Worm (Caenorhabditis elegans) whole organism, L2 larva: Measurements from ENCODE around the gene sfxn-1.4.

Experiments used
- C34F6.9 ChIP-seq: fragments of 150-350 bp; optimal IDR thresholded peaks from 2 replicates; lab custom pipeline; 2014; ENCODE audit warnings: missing biosample characterization, missing genetic modification characterization
- F13H6.1 ChIP-seq: sonication (generic microtip); optimal IDR thresholded peaks from 2 replicates; lab custom pipeline; 2016; ENCODE audit warnings: missing genetic modification characterization, missing compliant biosample characterization
- R02D3.7 ChIP-seq: fragments of 150-350 bp; optimal IDR thresholded peaks from 2 replicates; lab custom pipeline; 2014; ENCODE audit warnings: missing biosample characterization, missing genetic modification characterization
- Y55F3AM.14 ChIP-seq: fragments of 200-800 bp; sonication (Bioruptor generic); optimal IDR thresholded peaks from 2 replicates; lab custom pipeline; 2018; ENCODE audit warnings: mild to moderate bottlenecking, missing genetic modification characterization, missing compliant biosample characterization
- ZK546.5 ChIP-seq: sonication (generic microtip); optimal IDR thresholded peaks from 2 replicates; lab custom pipeline; 2017; ENCODE audit warnings: missing biosample characterization, missing genetic modification characterization
- alr-1 ChIP-seq: fragments of 150-350 bp; optimal IDR thresholded peaks from 2 replicates; lab custom pipeline; 2014; ENCODE audit warnings: missing biosample characterization, missing genetic modification characterization
- aly-2 ChIP-seq: fragments of 150-350 bp; optimal IDR thresholded peaks from 2 replicates; lab custom pipeline; 2014; ENCODE audit warnings: missing biosample characterization, missing genetic modification characterization
- ama-1 ChIP-seq: fragments of 150-350 bp; optimal IDR thresholded peaks from 2 replicates; lab custom pipeline; 2018; ENCODE audit warnings: inconsistent platforms
- blmp-1 ChIP-seq: sonication (generic microtip); optimal IDR thresholded peaks from 2 replicates; lab custom pipeline; 2017; ENCODE audit warnings: missing genetic modification characterization, mild to moderate bottlenecking, missing compliant biosample characterization, antibody characterized with exemption, moderate library complexity; ENCODE audit not compliant: insufficient read depth
- ceh-16 ChIP-seq: fragments of 150-350 bp; optimal IDR thresholded peaks from 2 replicates; lab custom pipeline; 2014; ENCODE audit warnings: missing biosample characterization, missing genetic modification characterization
- ceh-82 ChIP-seq: fragments of 150-350 bp; optimal IDR thresholded peaks from 2 replicates; lab custom pipeline; 2014; ENCODE audit warnings: missing biosample characterization, missing genetic modification characterization
- crh-2 ChIP-seq: sonication (generic microtip); optimal IDR thresholded peaks from 2 replicates; lab custom pipeline; 2017; ENCODE audit warnings: missing biosample characterization, missing genetic modification characterization
- dmd-4 ChIP-seq: sonication (generic microtip); optimal IDR thresholded peaks from 2 replicates; lab custom pipeline; 2017; ENCODE audit warnings: missing biosample characterization, missing genetic modification characterization
- egl-27 ChIP-seq: sonication (generic microtip); optimal IDR thresholded peaks from 3 replicates; lab custom pipeline; 2017; ENCODE audit warnings: missing biosample characterization, missing genetic modification reagents, missing genetic modification characterization
- elt-1 ChIP-seq: fragments of 150-350 bp; optimal IDR thresholded peaks from 2 replicates; lab custom pipeline; 2014; ENCODE audit warnings: missing biosample characterization, missing genetic modification characterization
- fos-1 ChIP-seq: fragments of 150-350 bp; optimal IDR thresholded peaks from 2 replicates; lab custom pipeline; 2014; ENCODE audit warnings: missing biosample characterization, missing genetic modification characterization
- gmeb-1 ChIP-seq: fragments of 150-350 bp; optimal IDR thresholded peaks from 2 replicates; lab custom pipeline; 2014; ENCODE audit warnings: missing biosample characterization, missing genetic modification characterization
- lin-11 ChIP-seq: fragments of 150-350 bp; sonication (generic microtip); optimal IDR thresholded peaks from 2 replicates; lab custom pipeline; 2014; ENCODE audit warnings: missing biosample characterization, missing genetic modification characterization, inconsistent platforms, mixed read lengths
- lin-13 ChIP-seq: fragments of 150-350 bp; optimal IDR thresholded peaks from 2 replicates; lab custom pipeline; 2014; ENCODE audit warnings: missing biosample characterization, missing genetic modification reagents, missing genetic modification characterization
- lin-39 ChIP-seq: fragments of 150-350 bp; optimal IDR thresholded peaks from 2 replicates; lab custom pipeline; 2014; ENCODE audit warnings: missing biosample characterization, missing genetic modification reagents, missing genetic modification characterization
- lsy-2 ChIP-seq, 2 experiments: fragments of 150-350 bp in 1 of 2; sonication (generic microtip) in 1 of 2; optimal IDR thresholded peaks; 2 replicates each; lab custom pipeline; 2014 to 2017; ENCODE audit warnings: missing biosample characterization in 2 of 2, missing genetic modification characterization in 2 of 2
- mab-5 ChIP-seq: fragments of 150-350 bp; optimal IDR thresholded peaks from 2 replicates; lab custom pipeline; 2014; ENCODE audit warnings: missing biosample characterization, missing genetic modification characterization
- mbf-1 ChIP-seq: sonication (generic microtip); optimal IDR thresholded peaks from 2 replicates; lab custom pipeline; 2017; ENCODE audit warnings: missing biosample characterization, missing genetic modification characterization
- mdl-1 ChIP-seq, 2 experiments: fragments of 150-350 bp in 1 of 2; sonication (generic microtip) in 1 of 2; optimal IDR thresholded peaks; 2 replicates each; lab custom pipeline; 2017; ENCODE audit warnings: missing biosample characterization in 2 of 2, missing genetic modification characterization in 2 of 2
- nhr-10 ChIP-seq: sonication (generic microtip); optimal IDR thresholded peaks from 2 replicates; lab custom pipeline; 2017; ENCODE audit warnings: missing biosample characterization, missing genetic modification characterization
- nhr-11 ChIP-seq: fragments of 150-350 bp; optimal IDR thresholded peaks from 2 replicates; lab custom pipeline; 2014; ENCODE audit warnings: missing biosample characterization, missing genetic modification characterization
- nhr-12 ChIP-seq: fragments of 150-350 bp; optimal IDR thresholded peaks from 2 replicates; lab custom pipeline; 2014; ENCODE audit warnings: missing biosample characterization, missing genetic modification characterization
- nhr-129 ChIP-seq: fragments of 150-350 bp; optimal IDR thresholded peaks from 2 replicates; lab custom pipeline; 2014; ENCODE audit warnings: missing biosample characterization, missing genetic modification characterization
- nhr-21 ChIP-seq: fragments of 150-350 bp; optimal IDR thresholded peaks from 2 replicates; lab custom pipeline; 2014; ENCODE audit warnings: missing biosample characterization, missing genetic modification characterization
- nhr-23 ChIP-seq: fragments of 150-350 bp; optimal IDR thresholded peaks from 2 replicates; lab custom pipeline; 2014; ENCODE audit warnings: missing biosample characterization, missing genetic modification reagents, missing genetic modification characterization
- nhr-237 ChIP-seq: fragments of 150-350 bp; optimal IDR thresholded peaks from 2 replicates; lab custom pipeline; 2014; ENCODE audit warnings: missing biosample characterization, missing genetic modification characterization
- nhr-25 ChIP-seq: fragments of 150-350 bp; sonication (generic microtip); optimal IDR thresholded peaks from 3 replicates; lab custom pipeline; 2014; ENCODE audit warnings: missing biosample characterization, missing genetic modification characterization
- nhr-6 ChIP-seq: fragments of 150-350 bp; optimal IDR thresholded peaks from 2 replicates; lab custom pipeline; 2014; ENCODE audit warnings: missing biosample characterization, missing genetic modification characterization
- sem-4 ChIP-seq: fragments of 150-350 bp; optimal IDR thresholded peaks from 2 replicates; lab custom pipeline; 2014; ENCODE audit warnings: missing biosample characterization, missing genetic modification reagents, missing genetic modification characterization
- skn-1 ChIP-seq: sonication (generic microtip); optimal IDR thresholded peaks from 2 replicates; lab custom pipeline; 2017; ENCODE audit warnings: missing biosample characterization, missing genetic modification characterization
- sma-3 ChIP-seq: sonication (generic microtip); optimal IDR thresholded peaks from 2 replicates; lab custom pipeline; 2016; ENCODE audit warnings: missing genetic modification reagents, missing genetic modification characterization, missing compliant biosample characterization
- sma-9 ChIP-seq, 2 experiments: fragments of 150-350 bp in 1 of 2; sonication (generic microtip) in 1 of 2; optimal IDR thresholded peaks; 2 replicates each; lab custom pipeline; 2014 to 2016; ENCODE audit warnings: missing genetic modification characterization in 2 of 2, mild to moderate bottlenecking in 1 of 2, missing biosample characterization in 1 of 2, missing compliant biosample characterization in 1 of 2, missing genetic modification reagents in 1 of 2, moderate library complexity in 1 of 2
- snpc-4 ChIP-seq: fragments of 150-350 bp; optimal IDR thresholded peaks from 2 replicates; lab custom pipeline; 2014; ENCODE audit warnings: missing biosample characterization, missing genetic modification characterization
- unc-39 ChIP-seq: fragments of 150-350 bp; optimal IDR thresholded peaks from 2 replicates; lab custom pipeline; 2014; ENCODE audit warnings: missing biosample characterization, missing genetic modification characterization
- unc-55 ChIP-seq: fragments of 150-350 bp; sonication (generic microtip); optimal IDR thresholded peaks from 3 replicates; lab custom pipeline; 2014; ENCODE audit warnings: missing biosample characterization, missing genetic modification reagents, missing genetic modification characterization
- unc-62 ChIP-seq: fragments of 150-350 bp; optimal IDR thresholded peaks from 2 replicates; lab custom pipeline; 2014; ENCODE audit warnings: missing biosample characterization, missing genetic modification reagents, missing genetic modification characterization
- zag-1 ChIP-seq: fragments of 150-350 bp; optimal IDR thresholded peaks from 2 replicates; lab custom pipeline; 2014; ENCODE audit warnings: missing biosample characterization, missing genetic modification characterization
- ztf-1 ChIP-seq: fragments of 200-800 bp; sonication (Bioruptor generic); conservative IDR thresholded peaks from 2 replicates; pipeline ENCODE4 v1.3.6; 2022; ENCODE audit warnings: missing genetic modification characterization, missing compliant biosample characterization
- ztf-11 ChIP-seq: sonication (generic microtip); optimal IDR thresholded peaks from 2 replicates; lab custom pipeline; 2017; ENCODE audit warnings: missing biosample characterization, missing genetic modification characterization
- ztf-4 ChIP-seq: fragments of 150-350 bp; optimal IDR thresholded peaks from 2 replicates; lab custom pipeline; 2014; ENCODE audit warnings: missing biosample characterization, missing genetic modification characterization

The sfxn-1.4 gene

DNA sequence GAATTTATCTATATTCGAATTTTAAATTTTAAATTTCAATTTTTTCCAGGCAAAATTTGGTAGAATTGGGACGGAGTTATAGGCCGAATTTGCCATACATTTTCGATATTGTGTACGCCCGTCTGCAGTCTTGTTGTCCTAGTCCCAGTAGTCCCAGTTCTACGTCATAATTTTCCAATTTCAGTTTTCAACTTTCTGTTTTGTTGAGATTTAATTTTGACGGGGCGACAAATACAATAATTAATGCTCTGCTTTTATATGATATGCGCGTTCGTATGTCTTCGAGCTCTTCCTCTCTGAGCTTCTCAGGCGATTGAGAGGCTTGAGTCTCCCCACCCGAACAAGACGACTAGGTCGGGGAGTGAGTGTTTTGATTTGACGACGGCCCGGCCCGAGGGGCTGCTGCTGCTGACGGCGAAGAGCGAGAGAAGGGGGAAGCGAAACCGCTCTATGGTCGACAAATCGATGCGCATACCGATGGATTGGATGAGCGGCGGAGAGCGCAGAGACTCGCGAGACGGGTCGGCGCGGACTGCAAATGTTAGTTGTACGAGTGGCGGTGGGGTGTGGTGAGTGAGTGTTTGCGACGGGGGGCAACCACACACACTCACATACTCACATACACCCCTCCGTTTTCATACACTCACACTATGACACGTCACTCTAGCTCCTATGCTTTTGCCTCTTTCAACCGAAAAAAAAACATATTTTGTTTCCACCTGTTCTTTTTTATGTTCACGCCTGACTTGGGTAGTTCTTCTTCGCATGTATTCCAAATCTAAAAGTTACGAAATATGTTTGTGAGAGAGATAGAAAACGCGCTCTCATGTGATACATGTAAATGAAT is 46.1 kb downstream of the sfxn-1.4 start:
- no peak for TF ChIP-seq unc-39 (tag; lab: Kevin White, UChicago)
- peak; percentile 70 for TF ChIP-seq C34F6.9 (tag; lab: Kevin White, UChicago)
- TF ChIP-seq ceh-82 (tag; lab: Kevin White, UChicago) = no peak
- TF ChIP-seq snpc-4 (tag; lab: Kevin White, UChicago) = no peak
- TF ChIP-seq sma-9 (GFP tag; optimal IDR thresholded peaks at IDR 0.05; lab: Kevin White, UChicago) = peak; percentile 90
- TF ChIP-seq sma-9 (tag; optimal IDR thresholded peaks at IDR 0.05; lab: Kevin White, UChicago) = no peak
- peak; percentile 46 for TF ChIP-seq egl-27 (tag; lab: Kevin White, UChicago)
- TF ChIP-seq crh-2 = peak; percentile 85
- peak in 1 of 2 experiments; percentile 75 for TF ChIP-seq mdl-1 (tag; optimal IDR thresholded peaks at IDR 0.05; lab: Kevin White, UChicago)
- no peak for TF ChIP-seq R02D3.7 (tag; lab: Kevin White, UChicago)
- TF ChIP-seq lin-39 (tag; lab: Kevin White, UChicago) = no peak
- no peak for TF ChIP-seq dmd-4 (tag; lab: Kevin White, UChicago)
- TF ChIP-seq unc-62 (GFP tag; lab: Kevin White, UChicago) = no peak
- no peak for TF ChIP-seq nhr-11 (tag; lab: Kevin White, UChicago)
- no peak for TF ChIP-seq nhr-23 (tag; lab: Kevin White, UChicago)
- TF ChIP-seq nhr-12 = no peak
- no peak for TF ChIP-seq gmeb-1 (tag; lab: Kevin White, UChicago)
- peak; percentile 64 for TF ChIP-seq nhr-21
- no peak for TF ChIP-seq alr-1
- no peak for TF ChIP-seq aly-2 (tag; lab: Kevin White, UChicago)
- peak; percentile 56 for TF ChIP-seq lin-11 (tag; lab: Kevin White, UChicago)
- peak; percentile 50 for TF ChIP-seq unc-55
- peak; percentile 79 for TF ChIP-seq sma-3 (GFP tag; lab: Kevin White, UChicago)
- no peak for TF ChIP-seq ZK546.5 (tag; lab: Kevin White, UChicago)
- TF ChIP-seq Y55F3AM.14 (GFP tag; lab: Kevin White, UChicago) = peak; percentile 48
- TF ChIP-seq blmp-1 (tag; lab: Kevin White, UChicago) = peak; percentile 0
- no peak for TF ChIP-seq elt-1 (tag; lab: Kevin White, UChicago)
- TF ChIP-seq fos-1 = peak; percentile 86
- TF ChIP-seq F13H6.1 (tag; lab: Kevin White, UChicago) = peak; percentile 93
- TF ChIP-seq ztf-4 = peak; percentile 50
- peak; percentile 67 for TF ChIP-seq ama-1 (lab: Kevin White, UChicago)
- peak; percentile 78 for TF ChIP-seq zag-1 (tag; lab: Kevin White, UChicago)
- TF ChIP-seq skn-1 (tag; lab: Kevin White, UChicago) = no peak
- TF ChIP-seq nhr-237 (tag; lab: Kevin White, UChicago) = no peak
- peak; percentile 53 for TF ChIP-seq ceh-16 (tag; lab: Kevin White, UChicago)
- no peak for TF ChIP-seq nhr-10 (tag; lab: Kevin White, UChicago)
- TF ChIP-seq ztf-11 (tag; lab: Kevin White, UChicago) = no peak
- peak in 1 of 2 experiments; percentile 46 for TF ChIP-seq lsy-2 (tag; optimal IDR thresholded peaks at IDR 0.05; lab: Kevin White, UChicago)
- no peak for TF ChIP-seq mbf-1 (tag; lab: Kevin White, UChicago)
- peak; percentile 94 for TF ChIP-seq nhr-129
- peak; percentile 56 for TF ChIP-seq lin-13 (GFP tag; lab: Kevin White, UChicago)
- TF ChIP-seq ztf-1 (GFP tag; lab: Robert Waterston, UW) = no peak
- TF ChIP-seq nhr-6 (tag; lab: Kevin White, UChicago) = no peak
- peak; percentile 78 for TF ChIP-seq sem-4 (tag; lab: Kevin White, UChicago)
- peak; percentile 75 for TF ChIP-seq nhr-25 (tag; lab: Kevin White, UChicago)
- TF ChIP-seq mab-5 (tag; lab: Kevin White, UChicago) = peak; percentile 60
